Fruit fly (Drosophila melanogaster): Measurements from ENCODE around the gene CG9689.

Gene CG9689

DNA sequence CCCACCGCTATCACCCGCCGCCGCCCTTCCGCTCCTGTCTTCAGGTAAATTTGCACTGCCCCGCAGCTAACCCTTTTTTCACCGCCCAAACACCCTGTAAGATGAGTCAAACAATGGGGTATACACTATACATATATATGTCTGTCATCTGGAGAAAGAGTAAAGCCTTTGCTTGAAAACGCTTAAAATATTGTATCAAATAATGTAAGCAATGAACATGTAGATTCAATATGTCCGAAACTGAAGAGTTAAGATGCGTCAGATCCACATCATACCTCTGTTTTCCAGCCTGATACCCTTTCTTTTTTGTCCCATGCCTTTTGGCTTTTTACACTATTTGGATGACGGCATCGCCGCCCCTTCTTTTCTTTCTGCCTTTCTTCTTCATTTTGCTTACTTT is 11.1 kb downstream of the CG9689 start:
- peak; percentile 20 for TF ChIP-seq CG17801 (GFP tag; optimal IDR thresholded peaks at IDR 0.05; ENCODE audit: partially characterized antibody)

DNA sequence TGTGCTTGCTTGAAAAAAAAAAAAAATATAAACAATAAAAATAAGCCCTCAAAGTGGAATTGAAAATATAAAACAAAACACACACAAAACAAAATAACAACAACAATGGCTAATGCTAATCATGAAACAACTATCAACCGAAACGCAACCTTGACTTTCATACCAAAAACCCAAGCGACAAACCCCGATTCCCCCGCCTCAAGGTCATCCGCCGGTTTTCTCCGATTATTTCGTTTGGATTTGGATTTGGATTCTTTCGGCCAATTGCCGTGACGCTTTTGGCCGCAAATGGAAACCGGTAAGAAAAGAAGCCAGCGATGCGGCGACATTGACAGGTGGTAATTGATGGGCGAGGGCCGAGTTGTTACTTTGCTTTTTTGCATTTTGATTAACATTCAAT is 15.8 kb downstream of the CG9689 start:
- TF ChIP-seq CG17801 (GFP tag; optimal IDR thresholded peaks at IDR 0.05; ENCODE audit: partially characterized antibody): no peak

DNA sequence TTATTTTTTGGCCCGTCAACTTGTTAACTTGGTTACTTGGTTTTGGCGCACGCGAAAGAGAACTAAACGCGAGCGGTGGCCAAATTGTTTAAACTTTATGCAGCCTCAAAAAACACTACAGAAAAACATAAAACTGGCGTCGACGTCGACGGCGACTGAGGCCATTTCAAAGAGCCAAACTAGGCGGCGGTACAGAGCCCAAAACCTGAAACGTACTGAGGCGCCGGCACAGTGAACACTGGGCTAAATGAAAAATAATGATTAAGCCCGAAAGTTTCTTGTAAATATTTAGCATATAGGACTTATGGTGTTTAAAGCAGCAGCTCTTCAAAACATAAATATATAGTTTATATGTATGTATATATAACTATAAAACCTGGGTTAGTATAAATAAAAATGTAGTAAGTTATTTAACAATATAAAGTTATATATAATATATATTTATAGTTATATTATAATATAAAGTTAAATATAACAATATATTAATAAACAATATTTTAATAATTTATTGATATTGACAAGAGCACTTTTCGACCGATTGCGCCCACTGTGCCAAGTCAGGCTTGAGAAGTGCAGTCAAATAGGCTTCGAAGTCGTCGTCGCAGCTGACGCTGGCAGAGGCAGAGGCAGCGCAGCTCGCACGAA is 17.9 kb downstream of the CG9689 start, which contains the start of gene CG15249:
TSS of gene CG15249 (minus strand) at position 51 of the 645 bp plus-strand sequence.
- TF ChIP-seq CG17801 (GFP tag; optimal IDR thresholded peaks at IDR 0.05; ENCODE audit: partially characterized antibody): no peak

DNA sequence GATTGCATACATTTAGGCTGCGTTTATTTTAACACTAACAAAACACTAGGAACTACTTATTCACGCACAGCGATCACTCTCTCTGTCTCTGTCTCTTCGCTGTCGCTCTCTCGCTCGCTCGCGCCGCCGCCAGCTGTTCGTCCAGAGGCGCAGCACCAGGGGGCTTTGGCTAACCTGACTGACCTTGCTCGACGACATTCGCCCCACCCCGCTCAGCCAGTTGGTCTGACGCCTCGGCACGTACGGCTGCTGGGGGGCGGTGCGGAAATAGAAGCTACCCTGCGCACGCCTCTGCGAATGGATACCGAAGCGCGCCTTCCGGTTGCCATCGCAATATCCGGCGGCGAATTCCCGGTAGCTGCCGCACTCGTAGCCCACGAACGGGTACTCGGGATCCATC is 27.6 kb downstream of the CG9689 start:
- no peak for TF ChIP-seq CG17801 (GFP tag; optimal IDR thresholded peaks at IDR 0.05; ENCODE audit: partially characterized antibody)

DNA sequence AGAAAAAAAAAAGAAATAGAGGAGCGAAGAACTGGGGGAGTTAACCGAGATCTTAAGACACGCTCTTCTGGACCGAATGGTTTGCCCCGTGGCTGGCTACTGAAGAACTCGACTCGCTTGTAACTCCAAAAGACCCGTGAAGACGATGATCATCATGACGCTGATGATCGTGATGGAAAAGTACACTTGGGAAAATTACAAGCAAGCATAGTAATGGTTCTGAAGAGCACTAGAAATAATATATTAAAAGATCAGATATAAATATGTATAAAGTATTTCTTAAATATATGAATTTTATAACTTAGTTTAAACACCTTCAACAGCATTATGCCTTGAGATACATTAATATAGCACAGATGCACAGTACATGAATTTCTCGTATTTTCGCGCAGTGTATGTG is 29.3 kb downstream of the CG9689 start, which contains the start of gene CG1986:
TSS of gene CG1986 (minus strand) at position 101 of the 400 bp plus-strand sequence.
- TF ChIP-seq CG17801 (GFP tag; optimal IDR thresholded peaks at IDR 0.05; ENCODE audit: partially characterized antibody): no peak

DNA sequence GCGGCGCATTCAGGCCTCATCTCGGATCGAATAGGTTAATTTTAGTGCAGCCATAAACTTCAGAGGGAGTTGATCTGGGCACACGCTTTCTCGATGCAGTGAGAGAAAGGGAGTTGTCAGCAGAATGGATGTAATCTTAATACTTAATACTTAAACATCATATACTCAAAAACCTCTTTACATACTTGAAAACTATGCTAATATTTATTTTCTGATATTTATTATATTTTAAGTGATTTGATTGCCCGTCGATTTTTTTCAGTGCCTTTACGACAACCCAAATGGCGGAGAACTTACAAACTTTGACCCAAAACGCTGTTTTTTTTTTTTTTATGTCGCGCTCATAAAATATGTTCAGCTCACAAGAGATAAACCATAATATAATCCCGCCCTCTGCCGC is 30.0 kb downstream of the CG9689 start:
- no peak for TF ChIP-seq CG17801 (GFP tag; optimal IDR thresholded peaks at IDR 0.05; ENCODE audit: partially characterized antibody)

DNA sequence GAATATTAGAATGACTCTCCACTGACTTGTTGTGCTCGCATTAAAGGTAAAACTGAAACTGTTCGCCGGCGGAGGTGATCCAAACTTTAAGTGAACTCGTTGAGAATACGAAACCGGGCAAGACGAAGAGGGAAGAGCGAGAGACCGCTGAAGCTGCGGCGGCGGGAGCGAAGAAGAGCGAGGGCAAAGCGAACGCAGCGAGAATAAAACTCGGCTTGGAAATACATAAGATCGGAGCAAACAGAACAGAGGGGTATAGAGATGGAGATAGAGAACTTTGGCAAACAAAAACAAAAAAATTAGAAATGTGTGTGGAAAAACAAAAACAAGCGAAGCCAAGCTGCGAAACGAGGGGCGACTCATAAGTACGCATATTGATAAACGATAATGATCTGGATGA is 49.1 kb downstream of the CG9689 start, which contains the start of gene Idgf4:
TSS of gene Idgf4 (minus strand) at position 67 of the 400 bp plus-strand sequence.
- no peak for TF ChIP-seq CG17801 (GFP tag; optimal IDR thresholded peaks at IDR 0.05; ENCODE audit: partially characterized antibody)

DNA sequence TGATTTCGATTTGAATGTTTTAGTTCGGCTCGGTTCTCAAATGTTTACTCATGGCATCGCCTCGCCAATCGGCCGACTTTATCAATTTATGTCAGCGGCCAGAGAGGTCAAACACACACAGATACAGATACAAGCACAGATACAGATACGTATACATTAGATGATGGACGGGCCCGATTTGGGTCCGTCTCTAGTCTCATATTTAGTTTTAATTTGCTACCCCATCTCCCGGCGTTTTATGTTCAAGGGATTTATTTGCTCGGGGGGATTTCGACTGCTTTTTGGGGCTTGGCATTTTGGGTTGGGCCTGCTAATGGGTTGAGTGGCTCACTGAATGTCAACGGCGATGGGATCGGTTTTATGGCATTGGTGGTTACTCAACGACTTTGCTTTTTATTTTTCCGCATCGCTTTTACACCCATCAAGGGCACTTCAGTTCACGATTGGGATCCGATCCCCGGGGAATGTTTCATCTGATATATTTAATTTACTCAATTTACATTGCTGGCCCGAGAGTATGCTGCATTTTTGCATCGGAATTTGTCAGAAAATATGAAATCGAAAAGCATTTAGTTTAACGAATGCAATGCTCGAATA is 50.6 kb downstream of the CG9689 start:
- TF ChIP-seq CG17801 (GFP tag; optimal IDR thresholded peaks at IDR 0.05; ENCODE audit: partially characterized antibody): no peak

Measured in ovary, adult (tissue).